Worm (Caenorhabditis elegans): Measurements from ENCODE around the gene mrps-18.C.

The mrps-18.C gene

DNA sequence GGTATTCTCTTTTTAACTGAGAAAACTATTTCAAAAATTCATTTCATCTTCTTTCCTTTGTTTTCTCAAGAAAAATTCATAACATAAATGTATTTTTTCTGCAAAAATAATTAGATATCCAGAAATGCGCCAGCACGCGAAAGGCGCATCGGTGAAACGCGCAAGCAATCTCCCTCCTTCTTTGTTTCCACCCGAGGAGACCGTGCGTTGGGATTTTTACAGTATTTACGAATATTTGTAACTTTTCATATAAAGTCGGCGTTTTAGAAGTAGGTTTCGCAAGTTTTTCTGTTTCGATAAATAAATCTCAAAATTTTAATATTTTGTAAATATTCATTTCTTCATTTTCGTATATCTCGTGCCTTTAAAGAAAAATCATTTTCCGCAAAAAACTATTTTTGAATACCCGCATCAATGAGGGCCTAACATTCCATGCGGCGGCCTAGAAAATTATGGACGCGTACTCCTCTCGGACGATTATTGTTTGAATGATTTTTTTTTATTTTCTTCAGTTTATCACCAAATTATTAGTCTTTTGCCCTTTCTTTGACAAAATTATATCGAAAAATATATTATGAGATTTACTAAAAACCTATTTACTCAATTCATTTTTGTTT is 40.5 kb downstream of the mrps-18.C start, which contains the start of gene ssup-72 (continued):
- TF ChIP-seq ceh-82 (tag; optimal IDR thresholded peaks at IDR 0.05) (peak; percentile 18 to 61 (median 24)), dsc-1 (tag; optimal IDR thresholded peaks at IDR 0.05) (peak; percentile 81), nhr-85 (tag) (peak; percentile 92), fkh-10 (GFP tag; optimal IDR thresholded peaks at IDR 0.05) (no peak), lin-35 (GFP tag; optimal IDR thresholded peaks at IDR 0.05) (peak; percentile 84 to 91), ceh-63 (GFP tag; optimal IDR thresholded peaks at IDR 0.05) (no peak), unc-130 (tag; optimal IDR thresholded peaks at IDR 0.05) (peak; percentile 76), dpl-1 (GFP tag; optimal IDR thresholded peaks at IDR 0.05) (peak; percentile 80 to 90 (median 85)), alr-1 (tag; optimal IDR thresholded peaks at IDR 0.05; ENCODE audit: borderline replicate concordance) (no peak), irx-1 (tag; optimal IDR thresholded peaks at IDR 0.05) (peak; percentile 82), lsy-2 (tag; optimal IDR thresholded peaks at IDR 0.05) (peak; percentile 77 to 79), sup-37 (GFP tag; optimal IDR thresholded peaks at IDR 0.05) (peak; percentile 45), unc-86 (tag; optimal IDR thresholded peaks at IDR 0.05) (peak; percentile 77), fkh-8 (tag; optimal IDR thresholded peaks at IDR 0.05) (peak; percentile 74)

DNA sequence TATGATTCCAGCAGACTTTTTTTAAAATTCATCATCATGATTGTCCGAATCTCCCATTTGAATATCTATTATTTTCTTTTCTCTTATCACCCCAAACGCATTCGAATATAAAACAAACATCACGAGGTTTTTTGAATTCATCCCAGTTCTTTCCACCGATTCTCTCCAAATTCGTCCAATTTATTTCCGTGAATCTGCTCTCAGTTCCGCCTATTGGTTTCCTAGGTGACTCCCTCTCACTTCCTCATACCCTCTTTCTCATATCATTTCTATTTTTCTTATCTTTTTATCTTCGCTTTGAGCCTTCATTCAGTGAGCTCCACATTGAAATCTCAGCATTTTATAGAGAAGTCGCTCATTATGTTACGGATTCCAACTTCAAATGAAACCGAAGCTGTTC is 43.1 kb downstream of the mrps-18.C start, which contains the start of gene T13C2.7:
T13C2.7 (plus strand) TSS at position 301 of the 400 bp plus-strand sequence.
- TF ChIP-seq isw-1 (GFP tag; IDR thresholded peaks at IDR 0.05) (no peak), grh-1 (GFP tag; IDR thresholded peaks at IDR 0.05) (no peak), lir-3 (tag; optimal IDR thresholded peaks at IDR 0.05; ENCODE audit: poor library complexity) (no peak), snpc-4 (tag; optimal IDR thresholded peaks at IDR 0.05) (no peak), ceh-8 (GFP tag; optimal IDR thresholded peaks at IDR 0.05) (no peak), efl-1 (optimal IDR thresholded peaks at IDR 0.05) (no peak), efl-1 (GFP tag; optimal IDR thresholded peaks at IDR 0.05 in 1 of 2) (peak in 1 of 2 experiments; percentile 24), nhr-237 (tag; optimal IDR thresholded peaks at IDR 0.05) (no peak), nhr-47 (tag; optimal IDR thresholded peaks at IDR 0.05) (no peak), hpl-2 (GFP tag; optimal IDR thresholded peaks at IDR 0.05) (no peak), lin-15B (tag; optimal IDR thresholded peaks at IDR 0.05) (no peak), tbx-2 (tag; optimal IDR thresholded peaks at IDR 0.05) (no peak), ces-1 (GFP tag; optimal IDR thresholded peaks at IDR 0.05) (no peak), nhr-19 (GFP tag; conservative IDR thresholded peaks at IDR 0.05) (no peak), rnt-1 (tag; optimal IDR thresholded peaks at IDR 0.05) (no peak), vab-15 (tag; optimal IDR thresholded peaks at IDR 0.05) (no peak), F16B12.6 (tag; optimal IDR thresholded peaks at IDR 0.05) (no peak), nhr-71 (tag; optimal IDR thresholded peaks at IDR 0.05) (peak; percentile 14), fkh-8 (tag; optimal IDR thresholded peaks at IDR 0.05) (peak; percentile 76), ets-5 (GFP tag; IDR thresholded peaks at IDR 0.05) (no peak), hlh-17 (GFP tag; optimal IDR thresholded peaks at IDR 0.05; ENCODE audit: borderline replicate concordance) (no peak)

DNA sequence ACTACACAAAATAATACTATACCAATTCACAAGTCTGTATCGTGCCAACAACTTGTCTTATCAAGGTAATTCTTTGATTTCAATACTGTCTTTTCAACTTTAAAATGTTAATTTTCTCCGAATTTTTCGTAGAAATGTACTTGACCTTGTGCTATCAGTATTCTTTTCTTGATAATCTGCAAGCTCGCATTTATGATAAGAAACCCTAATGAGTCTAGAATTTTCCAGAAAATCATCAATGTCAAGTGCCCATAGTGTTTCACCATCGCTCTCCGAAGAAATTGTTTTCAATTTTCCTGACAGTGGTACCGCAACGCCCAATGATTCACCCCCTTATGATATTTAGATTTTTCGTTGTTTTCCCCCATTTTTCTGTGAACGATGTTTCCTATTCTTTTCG is 45.2 kb downstream of the mrps-18.C start:
- peak; percentile 64 for TF ChIP-seq pqm-1 (tag; optimal IDR thresholded peaks at IDR 0.05)
- TF ChIP-seq elt-2 (tag; optimal IDR thresholded peaks at IDR 0.05) = peak; percentile 81
- no peak for TF ChIP-seq fkh-8 (tag; optimal IDR thresholded peaks at IDR 0.05)

DNA sequence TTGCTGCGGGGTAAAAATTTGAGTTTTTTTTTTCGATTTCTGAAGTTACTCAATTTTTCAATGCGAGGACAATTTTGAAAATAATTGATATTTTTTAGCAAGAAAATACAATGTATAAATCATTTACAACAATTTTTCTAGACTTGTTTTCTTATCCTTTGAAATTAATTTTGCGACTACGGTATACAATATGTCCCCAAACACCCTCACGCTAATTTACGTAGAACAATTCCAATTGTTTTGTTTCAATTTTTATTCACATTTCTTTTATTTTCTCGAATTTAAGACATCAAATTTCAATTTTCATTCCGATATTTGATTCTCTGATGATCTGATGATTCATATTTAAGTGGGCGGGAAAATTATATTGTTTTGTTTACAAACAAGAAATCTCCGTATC is 46.0 kb downstream of the mrps-18.C start:
- TF ChIP-seq hlh-17 (GFP tag; optimal IDR thresholded peaks at IDR 0.05; ENCODE audit: borderline replicate concordance) (no peak), aha-1 (tag; optimal IDR thresholded peaks at IDR 0.05) (no peak), zag-1 (tag; optimal IDR thresholded peaks at IDR 0.05) (no peak), pag-3 (tag; optimal IDR thresholded peaks at IDR 0.05; ENCODE audit: borderline replicate concordance, insufficient read depth) (no peak), fkh-4 (tag; optimal IDR thresholded peaks at IDR 0.05; ENCODE audit: borderline replicate concordance) (no peak), nhr-85 (tag) (no peak), C16A3.4 (tag; optimal IDR thresholded peaks at IDR 0.05) (no peak), mef-2 (tag; optimal IDR thresholded peaks at IDR 0.05) (no peak), unc-86 (tag; optimal IDR thresholded peaks at IDR 0.05) (no peak), isw-1 (GFP tag; IDR thresholded peaks at IDR 0.05) (no peak), hlh-4 (tag; optimal IDR thresholded peaks at IDR 0.05) (no peak), C04F5.9 (tag; optimal IDR thresholded peaks at IDR 0.05) (no peak), aly-2 (tag; optimal IDR thresholded peaks at IDR 0.05) (no peak), nhr-19 (GFP tag; conservative IDR thresholded peaks at IDR 0.05) (no peak), nhr-12 (tag; optimal IDR thresholded peaks at IDR 0.05) (no peak), mab-9 (GFP tag; IDR thresholded peaks at IDR 0.05) (no peak)
